Worm (Caenorhabditis elegans) whole organism, midembryonic: ENCODE measurements around the gene B0507.5.

Experiments used
- cog-1 ChIP-seq: sonication (generic microtip); optimal IDR thresholded peaks from 2 replicates; lab custom pipeline; 2016; ENCODE audit warnings: missing genetic modification characterization, missing compliant biosample characterization
- flt-1 ChIP-seq: fragments of 200-800 bp; sonication (Bioruptor generic); IDR thresholded peaks from 2 replicates; pipeline ENCODE4 v1.3.6; 2022; ENCODE audit warnings: missing genetic modification characterization, missing compliant biosample characterization
- klf-2 ChIP-seq: fragments of 200-800 bp; sonication (Bioruptor generic); conservative IDR thresholded peaks from 2 replicates; pipeline ENCODE4 v1.3.6; 2022; ENCODE audit warnings: missing genetic modification reagents, missing genetic modification characterization, missing compliant biosample characterization

DNA sequence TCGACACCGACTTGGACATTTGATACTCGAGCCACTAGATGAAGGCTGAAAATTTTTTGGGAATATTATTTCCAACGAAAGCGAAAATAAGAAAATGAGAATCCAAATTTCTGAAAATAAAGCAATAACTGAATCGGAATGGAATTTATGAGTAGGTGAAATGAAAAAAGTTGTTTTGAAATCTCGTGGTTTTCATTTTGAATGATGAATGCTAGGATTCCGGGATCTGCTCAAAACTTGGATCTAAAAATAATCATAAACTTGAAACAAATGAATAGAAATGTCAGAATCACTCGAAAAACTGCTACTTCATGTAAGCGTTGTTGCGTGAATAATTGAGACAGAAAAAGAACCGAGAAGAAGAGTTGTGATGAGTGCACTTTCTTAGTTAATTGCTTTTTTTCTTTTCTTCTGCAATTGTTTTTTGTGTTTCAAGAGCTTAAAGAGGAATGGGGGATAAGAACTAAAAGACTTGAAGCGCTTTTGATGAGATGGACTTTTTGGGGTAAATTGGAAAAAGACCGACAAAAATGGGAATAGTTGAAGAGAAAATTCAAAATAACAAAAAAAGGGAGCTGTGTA lies 47.6 kb downstream of the B0507.5 start, which contains the start of gene magu-2:
- no peak for TF ChIP-seq cog-1 (tag; lab: Kevin White, UChicago)
- no peak for TF ChIP-seq klf-2
- TF ChIP-seq flt-1 (GFP tag; lab: Robert Waterston, UW) = no peak
